Fruit fly (Drosophila melanogaster) whole organism, embryonic: Measurements from ENCODE around the gene Nthl1.

Source experiments
- Antp ChIP-seq: fragments of 200-800 bp; sonication (Bioruptor generic); optimal IDR thresholded peaks from 3 replicates; lab custom pipeline; 2016; ENCODE audit warnings: missing biosample characterization, missing genetic modification characterization
- BEAF-32 ChIP-seq: fragments of 200-800 bp; sonication (Bioruptor generic); optimal IDR thresholded peaks from 3 replicates; lab custom pipeline; 2017; ENCODE audit warnings: missing biosample characterization, missing genetic modification characterization, mild to moderate bottlenecking, moderate library complexity, missing genetic modification reagents
- Blimp-1 ChIP-seq: fragments of 200-800 bp; sonication (Bioruptor generic); optimal IDR thresholded peaks from 3 replicates; lab custom pipeline; 2018; ENCODE audit warnings: missing biosample characterization, missing genetic modification characterization, mild to moderate bottlenecking, moderate library complexity, missing genetic modification reagents
- CG11560 ChIP-seq: fragments of 200-800 bp; sonication (Bioruptor generic); IDR thresholded peaks from 3 replicates; pipeline ENCODE4 v1.3.6; 2022; ENCODE audit warnings: missing biosample characterization, missing genetic modification characterization
- CG11696 ChIP-seq: fragments of 200-800 bp; sonication (Bioruptor generic); IDR thresholded peaks from 2 replicates; pipeline ENCODE4 v1.3.6; 2022; ENCODE audit warnings: missing biosample characterization, missing genetic modification characterization
- CG12104 ChIP-seq: fragments of 200-800 bp; sonication (Bioruptor generic); optimal IDR thresholded peaks from 3 replicates; lab custom pipeline; 2016; ENCODE audit warnings: missing biosample characterization, missing genetic modification characterization
- CG15011 ChIP-seq: fragments of 200-800 bp; sonication (Bioruptor generic); optimal IDR thresholded peaks from 3 replicates; lab custom pipeline; 2018; ENCODE audit warnings: missing biosample characterization, mild to moderate bottlenecking, missing genetic modification characterization
- CG1529 ChIP-seq: fragments of 200-800 bp; sonication (Bioruptor generic); optimal IDR thresholded peaks from 3 replicates; lab custom pipeline; 2018; ENCODE audit warnings: missing biosample characterization, missing genetic modification characterization
- CG1647 ChIP-seq: fragments of 200-800 bp; sonication (Bioruptor generic); optimal IDR thresholded peaks from 3 replicates; lab custom pipeline; 2016; ENCODE audit warnings: missing biosample characterization, missing genetic modification characterization
- CG16863 ChIP-seq: fragments of 200-800 bp; sonication (Bioruptor generic); optimal IDR thresholded peaks from 3 replicates; lab custom pipeline; 2016; ENCODE audit warnings: missing biosample characterization, missing genetic modification characterization
- CG18262 ChIP-seq: fragments of 200-800 bp; optimal IDR thresholded peaks from 3 replicates; lab custom pipeline; 2019; ENCODE audit warnings: missing biosample characterization, mild to moderate bottlenecking, missing genetic modification characterization, moderate library complexity
- CG18476 ChIP-seq: fragments of 200-800 bp; sonication (Bioruptor generic); optimal IDR thresholded peaks from 2 replicates; lab custom pipeline; 2016; ENCODE audit warnings: missing biosample characterization, mild to moderate bottlenecking, missing genetic modification characterization
- CG2116 ChIP-seq: fragments of 200-800 bp; sonication (Bioruptor generic); optimal IDR thresholded peaks from 3 replicates; lab custom pipeline; 2018; ENCODE audit warnings: missing biosample characterization, mild to moderate bottlenecking, missing genetic modification characterization
- CG30020 ChIP-seq: fragments of 200-800 bp; optimal IDR thresholded peaks from 2 replicates; lab custom pipeline; 2019; ENCODE audit warnings: missing biosample characterization, mild to moderate bottlenecking, missing genetic modification characterization, moderate library complexity
- CG3163 ChIP-seq: fragments of 200-800 bp; sonication (Bioruptor generic); optimal IDR thresholded peaks from 3 replicates; lab custom pipeline; 2016; ENCODE audit warnings: missing biosample characterization, missing genetic modification characterization
- CG3726 ChIP-seq: fragments of 200-800 bp; sonication (Bioruptor generic); IDR thresholded peaks from 3 replicates; pipeline ENCODE4, ENCODE4 v1.3.6; 2022; ENCODE audit warnings: missing biosample characterization, missing genetic modification characterization
- CG42726 ChIP-seq: fragments of 200-800 bp; sonication (Bioruptor generic); IDR thresholded peaks from 2 replicates; pipeline ENCODE4 v1.3.6; 2022; ENCODE audit warnings: missing biosample characterization, missing genetic modification characterization; ENCODE audit not compliant: partially characterized antibody
- CG4820 ChIP-seq: fragments of 200-800 bp; sonication (Bioruptor generic); optimal IDR thresholded peaks from 3 replicates; lab custom pipeline; 2016; ENCODE audit warnings: missing biosample characterization, missing genetic modification characterization
- CG4854 ChIP-seq: fragments of 200-800 bp; sonication (Bioruptor generic); optimal IDR thresholded peaks from 2 replicates; lab custom pipeline; 2016; ENCODE audit warnings: missing biosample characterization, missing genetic modification characterization, inconsistent platforms
- CG5953 ChIP-seq: fragments of 200-800 bp; sonication (Bioruptor generic); IDR thresholded peaks from 2 replicates; pipeline ENCODE4 v1.3.6; 2022; ENCODE audit warnings: missing biosample characterization, missing genetic modification characterization
- CG8281 ChIP-seq: fragments of 200-800 bp; sonication (Bioruptor generic); optimal IDR thresholded peaks from 2 replicates; lab custom pipeline; 2018; ENCODE audit warnings: missing biosample characterization, mild to moderate bottlenecking, missing genetic modification characterization, moderate library complexity
- CG9215 ChIP-seq: fragments of 200-800 bp; sonication (Bioruptor generic); IDR thresholded peaks from 2 replicates; pipeline ENCODE4 v1.3.6; 2022; ENCODE audit warnings: missing biosample characterization, missing genetic modification characterization
- CG9817 ChIP-seq: fragments of 200-800 bp; sonication (Bioruptor generic); optimal IDR thresholded peaks from 2 replicates; lab custom pipeline; 2018; ENCODE audit warnings: missing biosample characterization, mild to moderate bottlenecking, missing genetic modification characterization, moderate library complexity
- CG9876 ChIP-seq: fragments of 200-800 bp; sonication (Bioruptor generic); optimal IDR thresholded peaks from 2 replicates; lab custom pipeline; 2016; ENCODE audit warnings: missing biosample characterization, missing genetic modification characterization
- D19B ChIP-seq: fragments of 200-800 bp; sonication (Bioruptor generic); optimal IDR thresholded peaks from 2 replicates; lab custom pipeline; 2017; ENCODE audit warnings: missing biosample characterization, mild to moderate bottlenecking, missing genetic modification characterization
- Dip3 ChIP-seq: fragments of 200-800 bp; sonication (Bioruptor generic); optimal IDR thresholded peaks from 3 replicates; lab custom pipeline; 2016; ENCODE audit warnings: missing biosample characterization, missing genetic modification characterization
- Fer3 ChIP-seq: fragments of 200-800 bp; sonication (Bioruptor generic); optimal IDR thresholded peaks from 2 replicates; lab custom pipeline; 2018; ENCODE audit warnings: missing biosample characterization, mild to moderate bottlenecking, missing genetic modification characterization, moderate library complexity
- Gsc ChIP-seq: fragments of 200-800 bp; sonication (Bioruptor generic); IDR thresholded peaks from 2 replicates; pipeline ENCODE4 v1.3.6; 2022; ENCODE audit warnings: missing biosample characterization, missing genetic modification characterization
- HLH4C ChIP-seq: fragments of 200-800 bp; sonication (Bioruptor generic); IDR thresholded peaks from 3 replicates; pipeline ENCODE4 v1.3.6; 2022; ENCODE audit warnings: missing biosample characterization, missing genetic modification characterization; ENCODE audit not compliant: partially characterized antibody
- NfI ChIP-seq: fragments of 200-800 bp; sonication (Bioruptor generic); optimal IDR thresholded peaks from 3 replicates; lab custom pipeline; 2018; ENCODE audit warnings: missing biosample characterization, mild to moderate bottlenecking, missing genetic modification characterization, moderate library complexity
- Ptx1 ChIP-seq: fragments of 200-800 bp; sonication (Bioruptor generic); IDR thresholded peaks from 2 replicates; pipeline ENCODE4 v1.3.6; 2022; ENCODE audit warnings: missing biosample characterization, missing genetic modification characterization
- Rx ChIP-seq: fragments of 200-800 bp; sonication (Bioruptor generic); IDR thresholded peaks from 2 replicates; pipeline ENCODE4 v1.3.6; 2022; ENCODE audit warnings: missing biosample characterization, missing genetic modification characterization
- amos ChIP-seq: fragments of 200-800 bp; sonication (Bioruptor generic); IDR thresholded peaks from 2 replicates; pipeline ENCODE4 v1.3.6; 2022; ENCODE audit warnings: missing biosample characterization, missing genetic modification characterization; ENCODE audit not compliant: partially characterized antibody
- btn ChIP-seq: fragments of 200-800 bp; sonication (Bioruptor generic); optimal IDR thresholded peaks from 2 replicates; lab custom pipeline; 2016; ENCODE audit warnings: missing biosample characterization, missing genetic modification characterization
- cad ChIP-seq: fragments of >200 bp; optimal IDR thresholded peaks from 2 replicates; lab custom pipeline; 2017; ENCODE audit warnings: missing biosample characterization, missing genetic modification characterization
- cas ChIP-seq: fragments of 200-800 bp; sonication (Bioruptor generic); IDR thresholded peaks from 2 replicates; pipeline ENCODE4 v1.3.6; 2022; ENCODE audit warnings: missing biosample characterization, missing genetic modification characterization
- cg ChIP-seq: fragments of 200-800 bp; sonication (Bioruptor generic); optimal IDR thresholded peaks from 3 replicates; lab custom pipeline; 2019; ENCODE audit warnings: missing biosample characterization, mild to moderate bottlenecking, missing genetic modification characterization, moderate library complexity
- ci ChIP-seq: fragments of 200-800 bp; sonication (Bioruptor generic); IDR thresholded peaks from 3 replicates; pipeline ENCODE4 v1.3.6; 2022; ENCODE audit warnings: missing biosample characterization, missing genetic modification characterization
- crc ChIP-seq: fragments of 200-800 bp; sonication (Bioruptor generic); optimal IDR thresholded peaks from 2 replicates; lab custom pipeline; 2016; ENCODE audit warnings: missing biosample characterization, missing genetic modification characterization
- en ChIP-seq: fragments of 200-800 bp; sonication (Bioruptor generic); optimal IDR thresholded peaks from 2 replicates; lab custom pipeline; 2016; ENCODE audit warnings: missing biosample characterization, missing genetic modification characterization
- ewg ChIP-seq: fragments of 200-800 bp; sonication (Bioruptor generic); optimal IDR thresholded peaks from 3 replicates; lab custom pipeline; 2017; ENCODE audit warnings: mild to moderate bottlenecking, missing biosample characterization, missing genetic modification reagents, missing genetic modification characterization
- h ChIP-seq: fragments of >200 bp; optimal IDR thresholded peaks from 2 replicates; lab custom pipeline; 2017
- insv ChIP-seq, 2 experiments: fragments of 200-800 bp; sonication (Bioruptor generic); optimal IDR thresholded peaks; 3 replicates each; lab custom pipeline; 2016 to 2018; ENCODE audit warnings: missing biosample characterization in 2 of 2, missing genetic modification characterization in 2 of 2
- lola ChIP-seq, 3 experiments: fragments of >200 bp in 2 of 3; fragments of 200-800 bp in 1 of 3; sonication (Bioruptor generic) in 1 of 3; optimal IDR thresholded peaks; 2 replicates each; lab custom pipeline; 2017 to 2019; ENCODE audit warnings: missing biosample characterization in 3 of 3, missing genetic modification characterization in 3 of 3, mild to moderate bottlenecking in 1 of 3, moderate library complexity in 1 of 3
- maf-S ChIP-seq: fragments of 200-800 bp; sonication (Bioruptor generic); optimal IDR thresholded peaks from 2 replicates; lab custom pipeline; 2016; ENCODE audit warnings: missing biosample characterization, missing genetic modification characterization
- pnt ChIP-seq: fragments of 200-800 bp; sonication (Bioruptor generic); optimal IDR thresholded peaks from 3 replicates; lab custom pipeline; 2016; ENCODE audit warnings: missing biosample characterization, missing genetic modification characterization
- repo ChIP-seq: fragments of 200-800 bp; sonication (Bioruptor generic); optimal IDR thresholded peaks from 2 replicates; lab custom pipeline; 2016; ENCODE audit warnings: missing biosample characterization, missing genetic modification characterization
- run ChIP-seq: fragments of 200-800 bp; sonication (Bioruptor generic); optimal IDR thresholded peaks from 3 replicates; lab custom pipeline; 2018; ENCODE audit warnings: missing biosample characterization, mild to moderate bottlenecking, missing genetic modification characterization
- tna ChIP-seq: fragments of 200-800 bp; sonication (Bioruptor generic); IDR thresholded peaks from 2 replicates; pipeline ENCODE4 v1.3.6; 2022; ENCODE audit warnings: missing biosample characterization, missing genetic modification characterization; ENCODE audit not compliant: partially characterized antibody
- unc-4 ChIP-seq: fragments of 200-800 bp; sonication (Bioruptor generic); IDR thresholded peaks from 2 replicates; pipeline ENCODE4 v1.3.6; 2022; ENCODE audit warnings: missing biosample characterization, missing genetic modification characterization; ENCODE audit not compliant: partially characterized antibody

Gene Nthl1

dm6 chr2L:20881353-20882079 lies 46.1 kb downstream of the Nthl1 start (continued):
- TF ChIP-seq insv (GFP tag; optimal IDR thresholded peaks at IDR 0.05; lab: Kevin White, UChicago): no peak
- peak; percentile 22 for TF ChIP-seq Blimp-1 (GFP tag; lab: Kevin White, UChicago)
- peak; percentile 31 for TF ChIP-seq D19B (GFP tag; lab: Kevin White, UChicago)
- TF ChIP-seq h (lab: Kevin White, UChicago): no peak
- TF ChIP-seq CG16863 (GFP tag; lab: Kevin White, UChicago): peak; percentile 17
- peak; percentile 60; the same call in 1 of the 3 replicates for TF ChIP-seq ci
- TF ChIP-seq BEAF-32 (GFP tag; lab: Kevin White, UChicago): no peak
- no peak for TF ChIP-seq crc (GFP tag; lab: Kevin White, UChicago)
- peak; percentile 62; the same call in 1 of the 3 replicates for TF ChIP-seq CG11560 (tag; lab: Robert Waterston, UW)
- TF ChIP-seq Fer3 (tag; lab: Kevin White, UChicago): peak; percentile 70
- TF ChIP-seq HLH4C (GFP tag; lab: Robert Waterston, UW): no peak
- TF ChIP-seq Dip3: peak; percentile 54
- no peak for TF ChIP-seq cad (GFP tag; lab: Kevin White, UChicago)
- TF ChIP-seq CG8281 (tag; lab: Kevin White, UChicago): no peak
- peak; percentile 10 for TF ChIP-seq CG3163 (GFP tag; lab: Kevin White, UChicago)
- TF ChIP-seq CG2116 (GFP tag; lab: Kevin White, UChicago): no peak
- peak; percentile 13 for TF ChIP-seq CG18262 (tag; lab: Kevin White, UChicago)
- TF ChIP-seq NfI: peak; percentile 12
- no peak for TF ChIP-seq CG1529 (GFP tag; lab: Kevin White, UChicago)
- no peak for TF ChIP-seq maf-S (GFP tag; lab: Kevin White, UChicago)
- TF ChIP-seq CG3726: no peak
- TF ChIP-seq Ptx1 (GFP tag; lab: Robert Waterston, UW): peak; percentile 58
- peak; percentile 32 for TF ChIP-seq CG1647 (GFP tag; lab: Kevin White, UChicago)
- peak; percentile 51 for TF ChIP-seq CG9817 (tag; lab: Kevin White, UChicago)
- no peak for TF ChIP-seq amos (GFP tag; lab: Robert Waterston, UW)
- peak; percentile 55 for TF ChIP-seq CG15011
- no peak for TF ChIP-seq Rx (GFP tag; lab: Robert Waterston, UW)
- no peak for TF ChIP-seq lola (GFP tag; optimal IDR thresholded peaks at IDR 0.05; lab: Kevin White, UChicago)
- TF ChIP-seq btn (GFP tag; lab: Kevin White, UChicago): no peak
- no peak for TF ChIP-seq CG30020 (tag; lab: Kevin White, UChicago)
- no peak for TF ChIP-seq ewg (GFP tag; lab: Kevin White, UChicago)
- no peak for TF ChIP-seq en (GFP tag; lab: Kevin White, UChicago)
- TF ChIP-seq cas (GFP tag; lab: Robert Waterston, UW): no peak
- no peak for TF ChIP-seq tna (GFP tag; lab: Robert Waterston, UW)
- TF ChIP-seq pnt (GFP tag; lab: Kevin White, UChicago): peak; percentile 15
- TF ChIP-seq CG9215 (GFP tag; lab: Robert Waterston, UW): no peak
- TF ChIP-seq CG9876: no peak
- no peak for TF ChIP-seq CG18476 (GFP tag; lab: Kevin White, UChicago)
- no peak for TF ChIP-seq cg (GFP tag; lab: Kevin White, UChicago)
- no peak for TF ChIP-seq run (tag; lab: Kevin White, UChicago)
- 0 out of 2 replicates have a peak, but pooled peaks have one; percentile 27 for TF ChIP-seq CG5953 (GFP tag; lab: Robert Waterston, UW)
- no peak for TF ChIP-seq CG4854 (GFP tag; lab: Kevin White, UChicago)
- no peak for TF ChIP-seq CG12104 (GFP tag; lab: Kevin White, UChicago)
- peak; percentile 53; the same call in 1 of the 2 replicates for TF ChIP-seq CG11696 (GFP tag; lab: Robert Waterston, UW)
- TF ChIP-seq CG4820 (GFP tag; lab: Kevin White, UChicago): peak; percentile 26
- peak; percentile 67 for TF ChIP-seq Antp (GFP tag; lab: Kevin White, UChicago)
- no peak for TF ChIP-seq Gsc (GFP tag; lab: Robert Waterston, UW)
- TF ChIP-seq CG42726 (GFP tag; lab: Robert Waterston, UW): no peak
- peak; percentile 27 for TF ChIP-seq repo
- no peak for TF ChIP-seq unc-4 (GFP tag; lab: Robert Waterston, UW)
